Worm (Caenorhabditis elegans) whole organism, late embryonic: ENCODE data around the gene tmem-145.

Experiments used
- C08G9.2 ChIP-seq: sonication (generic microtip); optimal IDR thresholded peaks from 2 replicates; lab custom pipeline; 2016; ENCODE audit warnings: mild to moderate bottlenecking, missing genetic modification characterization, moderate library complexity, missing compliant biosample characterization
- C38D4.7 ChIP-seq: fragments of 200-800 bp; sonication (Bioruptor generic); optimal IDR thresholded peaks from 2 replicates; lab custom pipeline; 2018; ENCODE audit warnings: mild to moderate bottlenecking, missing genetic modification characterization, moderate library complexity, missing compliant biosample characterization
- F13H6.1 ChIP-seq: sonication (generic microtip); optimal IDR thresholded peaks from 2 replicates; lab custom pipeline; 2016; ENCODE audit warnings: missing genetic modification characterization, missing compliant biosample characterization
- K02D7.2 ChIP-seq: sonication (generic microtip); optimal IDR thresholded peaks from 2 replicates; lab custom pipeline; 2017; ENCODE audit warnings: mild to moderate bottlenecking, missing genetic modification characterization, missing compliant biosample characterization
- ama-1 ChIP-seq: fragments of 150-350 bp; optimal IDR thresholded peaks from 2 replicates; lab custom pipeline; 2014
- ceh-18 ChIP-seq: sonication (generic microtip); optimal IDR thresholded peaks from 2 replicates; lab custom pipeline; 2016; ENCODE audit warnings: missing genetic modification characterization, missing compliant biosample characterization
- ceh-19 ChIP-seq: fragments of 200-800 bp; sonication (Bioruptor generic); optimal IDR thresholded peaks from 2 replicates; lab custom pipeline; 2018; ENCODE audit warnings: mild to moderate bottlenecking, missing genetic modification characterization, missing compliant biosample characterization
- ceh-30 ChIP-seq: fragments of 150-350 bp; optimal IDR thresholded peaks from 2 replicates; lab custom pipeline; 2014; ENCODE audit warnings: missing biosample characterization, missing genetic modification characterization
- ceh-31 ChIP-seq: sonication (generic microtip); optimal IDR thresholded peaks from 2 replicates; lab custom pipeline; 2016; ENCODE audit warnings: missing genetic modification characterization, missing compliant biosample characterization
- ceh-34 ChIP-seq: sonication (generic microtip); optimal IDR thresholded peaks from 2 replicates; lab custom pipeline; 2016; ENCODE audit warnings: mild to moderate bottlenecking, missing genetic modification characterization, missing compliant biosample characterization
- ceh-48 ChIP-seq: sonication (generic microtip); optimal IDR thresholded peaks from 2 replicates; lab custom pipeline; 2016; ENCODE audit warnings: missing genetic modification characterization, inconsistent platforms, missing compliant biosample characterization
- ceh-6 ChIP-seq: fragments of 200-800 bp; sonication (Bioruptor generic); optimal IDR thresholded peaks from 2 replicates; lab custom pipeline; 2018; ENCODE audit warnings: mild to moderate bottlenecking, missing genetic modification characterization, missing compliant biosample characterization
- elt-2 ChIP-seq: sonication (generic microtip); optimal IDR thresholded peaks from 2 replicates; lab custom pipeline; 2016; ENCODE audit warnings: missing genetic modification reagents, missing genetic modification characterization, missing compliant biosample characterization
- elt-4 ChIP-seq: sonication (generic microtip); optimal IDR thresholded peaks from 2 replicates; lab custom pipeline; 2016; ENCODE audit warnings: missing genetic modification characterization, missing compliant biosample characterization
- eyg-1 ChIP-seq: sonication (generic microtip); optimal IDR thresholded peaks from 2 replicates; lab custom pipeline; 2016; ENCODE audit warnings: missing genotype, missing genetic modification characterization, missing compliant biosample characterization
- fax-1 ChIP-seq: sonication (generic microtip); optimal IDR thresholded peaks from 2 replicates; lab custom pipeline; 2016; ENCODE audit warnings: missing genotype, missing genetic modification characterization, missing compliant biosample characterization
- fkh-6 ChIP-seq: sonication (generic microtip); optimal IDR thresholded peaks from 2 replicates; lab custom pipeline; 2016; ENCODE audit warnings: missing genetic modification characterization, missing compliant biosample characterization
- hlh-13 ChIP-seq: fragments of 200-800 bp; sonication (Bioruptor generic); optimal IDR thresholded peaks from 2 replicates; lab custom pipeline; 2018; ENCODE audit warnings: mild to moderate bottlenecking, missing genetic modification characterization, missing compliant biosample characterization
- hlh-15 ChIP-seq: sonication (generic microtip); optimal IDR thresholded peaks from 2 replicates; lab custom pipeline; 2016; ENCODE audit warnings: missing genetic modification characterization, missing compliant biosample characterization
- hlh-30 ChIP-seq: sonication (generic microtip); optimal IDR thresholded peaks from 2 replicates; lab custom pipeline; 2017; ENCODE audit warnings: antibody characterized with exemption, missing genetic modification characterization, missing compliant biosample characterization; ENCODE audit not compliant: insufficient read depth
- hlh-6 ChIP-seq: sonication (generic microtip); optimal IDR thresholded peaks from 2 replicates; lab custom pipeline; 2016; ENCODE audit warnings: missing genotype, missing genetic modification characterization, missing compliant biosample characterization
- madf-2 ChIP-seq: sonication (generic microtip); optimal IDR thresholded peaks from 2 replicates; lab custom pipeline; 2017; ENCODE audit warnings: missing genetic modification characterization, missing compliant biosample characterization
- nfya-1 ChIP-seq: sonication (generic microtip); optimal IDR thresholded peaks from 2 replicates; lab custom pipeline; 2017; ENCODE audit warnings: missing genetic modification characterization, mild to moderate bottlenecking, missing compliant biosample characterization, antibody characterized with exemption, moderate library complexity
- nhr-11 ChIP-seq: fragments of 150-350 bp; optimal IDR thresholded peaks from 2 replicates; lab custom pipeline; 2014; ENCODE audit warnings: missing biosample characterization, missing genetic modification characterization
- nhr-232 ChIP-seq: sonication (generic microtip); optimal IDR thresholded peaks from 2 replicates; lab custom pipeline; 2016; ENCODE audit warnings: missing genetic modification characterization, missing compliant biosample characterization
- npax-4 ChIP-seq: sonication (generic microtip); optimal IDR thresholded peaks from 2 replicates; lab custom pipeline; 2016; ENCODE audit warnings: missing genetic modification characterization, missing compliant biosample characterization
- odd-2 ChIP-seq: sonication (generic microtip); optimal IDR thresholded peaks from 2 replicates; lab custom pipeline; 2017; ENCODE audit warnings: antibody characterized with exemption, mild to moderate bottlenecking, missing genetic modification characterization, missing compliant biosample characterization
- pat-9 ChIP-seq: fragments of 200-800 bp; sonication (Bioruptor generic); optimal IDR thresholded peaks from 2 replicates; lab custom pipeline; 2018; ENCODE audit warnings: mild to moderate bottlenecking, missing genetic modification characterization, moderate library complexity, missing compliant biosample characterization
- pax-1 ChIP-seq: fragments of 150-350 bp; optimal IDR thresholded peaks from 2 replicates; lab custom pipeline; 2014; ENCODE audit warnings: missing biosample characterization, missing genetic modification characterization
- tbx-7 ChIP-seq: sonication (generic microtip); optimal IDR thresholded peaks from 2 replicates; lab custom pipeline; 2016; ENCODE audit warnings: missing genotype, missing genetic modification characterization, missing compliant biosample characterization
- ttx-3 ChIP-seq: sonication (generic microtip); optimal IDR thresholded peaks from 2 replicates; lab custom pipeline; 2016; ENCODE audit warnings: missing genetic modification reagents, missing genetic modification characterization, missing compliant biosample characterization
- unc-42 ChIP-seq: sonication (generic microtip); optimal IDR thresholded peaks from 2 replicates; lab custom pipeline; 2016; ENCODE audit warnings: missing genotype, missing genetic modification characterization, missing compliant biosample characterization
- unc-55 ChIP-seq: sonication (generic microtip); optimal IDR thresholded peaks from 2 replicates; lab custom pipeline; 2017; ENCODE audit warnings: missing biosample characterization, missing genetic modification reagents, missing genetic modification characterization

The tmem-145 gene

DNA sequence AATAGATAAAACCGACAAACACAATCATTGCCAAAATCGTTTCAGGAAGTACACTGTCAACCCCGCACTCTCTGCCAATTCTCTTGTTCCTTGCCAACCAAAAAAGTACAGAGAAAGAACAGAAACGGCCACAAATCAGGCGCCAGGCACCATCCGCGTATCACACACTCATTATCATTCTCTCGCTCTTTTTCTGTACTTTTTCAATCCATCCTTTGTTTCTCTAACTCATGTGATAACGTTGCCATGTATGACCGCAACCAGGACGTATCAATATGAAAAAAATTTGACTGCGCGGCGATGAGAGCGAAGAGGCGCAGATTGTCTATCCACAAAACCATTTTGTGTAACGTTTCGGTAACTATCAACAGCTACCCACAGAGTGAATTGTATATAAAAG, 31.0 kb upstream of the tmem-145 start, which contains the start of gene col-181:
col-181 (plus strand) TSS at position 301 of the 400 bp plus-strand sequence.
- no peak for TF ChIP-seq ama-1 (lab: Kevin White, UChicago)
- no peak for TF ChIP-seq ceh-48 (tag; lab: Kevin White, UChicago)
- TF ChIP-seq ceh-18 (tag; lab: Kevin White, UChicago), result no peak
- TF ChIP-seq C08G9.2 (tag; lab: Kevin White, UChicago), result no peak
- no peak for TF ChIP-seq ceh-34
- no peak for TF ChIP-seq tbx-7 (tag; lab: Kevin White, UChicago)
- no peak for TF ChIP-seq pax-1
- TF ChIP-seq elt-4 (tag; lab: Kevin White, UChicago), result no peak
- TF ChIP-seq ceh-31 (tag; lab: Kevin White, UChicago), result no peak

DNA sequence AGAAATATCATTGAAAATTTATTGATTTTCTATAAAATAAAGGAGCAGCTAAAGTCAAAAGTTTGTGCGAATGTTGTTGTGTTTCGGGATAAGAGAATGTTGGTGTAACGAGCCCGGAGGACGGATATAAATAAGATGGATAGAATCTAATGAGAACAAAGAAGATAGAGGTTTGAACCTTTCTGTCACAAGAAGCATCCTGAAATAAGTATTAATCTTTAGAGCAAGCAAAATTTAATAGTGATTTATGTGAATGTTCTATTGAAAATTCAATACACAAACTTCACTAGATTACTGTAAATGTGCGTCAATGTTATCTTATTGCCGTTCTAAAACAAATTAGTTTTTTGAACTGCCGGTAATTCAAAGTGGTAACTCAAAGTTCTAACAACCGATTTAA, 30.0 kb upstream of the tmem-145 start, which contains the start of gene W03G11.3:
W03G11.3 (minus strand) TSS at position 101 of the 400 bp plus-strand sequence.
- TF ChIP-seq ceh-30 (tag; lab: Kevin White, UChicago), result no peak
- TF ChIP-seq unc-55 (GFP tag; lab: Kevin White, UChicago), result no peak
- TF ChIP-seq npax-4, result no peak
- TF ChIP-seq pax-1, result no peak
- no peak for TF ChIP-seq ceh-31 (tag; lab: Kevin White, UChicago)

DNA sequence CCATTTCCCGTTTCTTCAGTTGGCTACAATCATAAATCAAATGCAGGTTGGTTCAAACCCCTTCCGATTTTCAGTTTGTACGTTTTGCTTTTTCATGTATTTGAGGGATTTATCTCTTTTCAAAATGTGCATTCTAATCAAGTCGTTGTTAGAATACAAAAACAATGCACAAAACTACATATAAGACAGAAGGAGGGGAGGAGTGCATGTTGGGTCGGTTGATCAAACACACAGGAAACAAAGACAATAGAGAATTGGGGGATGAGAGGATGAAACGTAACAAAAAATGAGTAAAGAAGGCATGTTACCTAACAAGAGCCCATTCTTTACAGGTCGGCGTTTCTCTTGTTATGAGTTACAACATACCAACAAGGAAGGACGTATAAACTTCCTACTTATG, 24.3 kb upstream of the tmem-145 start:
- TF ChIP-seq fkh-6 (tag; lab: Kevin White, UChicago) (no peak), F13H6.1 (tag; lab: Kevin White, UChicago) (no peak), hlh-13 (no peak), ceh-30 (tag; lab: Kevin White, UChicago) (no peak), C08G9.2 (tag; lab: Kevin White, UChicago) (no peak), K02D7.2 (no peak), nhr-232 (tag; lab: Kevin White, UChicago) (no peak), ttx-3 (tag; lab: Kevin White, UChicago) (no peak), madf-2 (tag; lab: Kevin White, UChicago) (no peak), unc-42 (no peak), elt-2 (tag; lab: Kevin White, UChicago) (no peak), tbx-7 (tag; lab: Kevin White, UChicago) (no peak), nhr-11 (tag; lab: Kevin White, UChicago) (no peak), C38D4.7 (GFP tag; lab: Kevin White, UChicago) (no peak)
- TF ChIP-seq, all 69 proteins: peak for 0

DNA sequence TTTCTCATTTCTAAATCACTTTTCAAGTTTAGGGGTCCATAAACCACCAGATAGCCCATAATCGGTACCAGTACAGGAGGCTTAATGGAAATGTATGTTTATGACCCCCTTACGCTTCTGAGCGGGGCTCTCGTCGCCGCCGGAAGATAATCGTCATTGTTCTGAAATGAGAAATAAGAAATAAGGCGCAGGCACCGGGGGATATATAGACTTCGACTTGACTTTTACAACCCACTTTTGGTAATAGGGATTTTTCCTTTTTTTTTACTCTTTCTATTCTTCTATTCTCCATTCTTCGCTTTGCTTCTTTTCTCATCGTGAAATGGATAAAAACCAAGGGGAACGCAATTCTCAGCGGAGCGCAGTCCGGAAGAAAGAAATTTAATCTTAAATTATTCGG, 21.5 kb upstream of the tmem-145 start:
- TF ChIP-seq hlh-6 (tag; lab: Kevin White, UChicago), result no peak
- TF ChIP-seq hlh-15 (tag; lab: Kevin White, UChicago), result no peak
- TF ChIP-seq ceh-30 (tag; lab: Kevin White, UChicago), result no peak
- no peak for TF ChIP-seq hlh-30

DNA sequence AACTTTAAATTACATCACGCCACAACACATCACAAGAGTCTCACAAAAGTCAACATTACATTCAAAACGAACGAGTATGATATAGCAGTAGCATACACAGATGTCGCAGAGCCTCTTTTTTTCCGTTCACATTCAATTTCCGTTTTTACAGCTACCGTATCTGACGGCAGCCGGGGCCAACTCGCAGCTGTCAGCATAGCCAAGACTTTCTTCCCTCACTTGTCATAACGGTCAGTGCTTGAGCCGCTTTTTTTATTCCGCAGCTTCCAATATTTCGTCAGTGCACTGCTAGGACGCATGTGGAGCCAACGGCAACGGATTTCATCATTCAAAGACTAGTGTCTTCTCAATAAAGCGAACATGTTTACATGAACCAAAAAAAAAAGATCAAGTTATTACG, 20.3 kb upstream of the tmem-145 start:
- TF ChIP-seq ceh-19 (GFP tag; lab: Kevin White, UChicago), result no peak
- TF ChIP-seq pat-9, result no peak
- no peak for TF ChIP-seq elt-4 (tag; lab: Kevin White, UChicago)
- TF ChIP-seq nfya-1 (tag; lab: Kevin White, UChicago), result no peak
- no peak for TF ChIP-seq odd-2 (tag; lab: Kevin White, UChicago)
- TF ChIP-seq, all 69 proteins: peak for 0

DNA sequence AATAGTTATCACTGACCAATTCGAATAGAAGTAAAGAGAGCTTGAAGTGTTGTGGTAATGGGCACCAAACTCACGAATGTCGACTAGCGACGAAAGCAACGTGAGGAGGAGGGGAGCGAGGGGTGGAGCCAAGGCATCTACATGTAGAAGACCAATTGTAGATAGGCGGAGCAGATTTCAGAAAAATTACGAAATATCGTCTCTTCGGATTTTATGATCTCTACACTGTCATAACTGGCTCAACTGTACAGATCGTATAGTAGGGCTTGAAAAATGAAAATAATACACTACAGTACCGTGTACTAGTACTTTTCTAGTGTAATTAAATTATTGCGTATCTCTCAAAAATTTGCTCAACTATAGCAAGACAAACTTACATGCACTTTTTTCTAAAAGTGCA, 19.4 kb upstream of the tmem-145 start, which contains the start of gene W03G11.4:
W03G11.4 (minus strand) TSS at position 101 of the 400 bp plus-strand sequence.
- TF ChIP-seq fkh-6 (tag; lab: Kevin White, UChicago), result no peak

DNA sequence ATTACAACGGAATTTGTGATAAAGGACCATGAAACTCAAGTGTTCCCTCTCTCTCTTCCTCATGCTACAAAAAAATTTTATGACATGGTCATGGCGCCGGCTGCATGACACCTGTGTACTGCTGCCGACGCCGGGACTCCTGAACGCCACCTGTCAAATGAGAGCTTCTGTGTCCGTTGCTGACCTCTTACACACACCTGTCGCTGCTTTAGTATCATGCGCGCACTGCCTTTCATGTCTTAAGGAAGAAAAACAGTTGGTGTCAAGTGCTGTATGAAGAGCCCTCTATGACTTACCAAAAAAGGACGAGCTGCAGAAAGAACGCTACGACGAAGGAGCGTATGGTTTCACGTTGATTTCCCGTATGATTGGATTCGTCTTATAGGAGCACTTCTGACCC, 19.0 kb upstream of the tmem-145 start:
- TF ChIP-seq fax-1 (tag; lab: Kevin White, UChicago) (no peak), odd-2 (tag; lab: Kevin White, UChicago) (no peak), eyg-1 (no peak), ceh-6 (GFP tag; lab: Kevin White, UChicago) (no peak), ceh-18 (tag; lab: Kevin White, UChicago) (no peak)
